Fruit fly (Drosophila melanogaster): ENCODE measurements around the gene klar.
A peak's percentile ranks its signal among the peaks of the same experiment; 100 is the strongest.

Gene klar

DNA sequence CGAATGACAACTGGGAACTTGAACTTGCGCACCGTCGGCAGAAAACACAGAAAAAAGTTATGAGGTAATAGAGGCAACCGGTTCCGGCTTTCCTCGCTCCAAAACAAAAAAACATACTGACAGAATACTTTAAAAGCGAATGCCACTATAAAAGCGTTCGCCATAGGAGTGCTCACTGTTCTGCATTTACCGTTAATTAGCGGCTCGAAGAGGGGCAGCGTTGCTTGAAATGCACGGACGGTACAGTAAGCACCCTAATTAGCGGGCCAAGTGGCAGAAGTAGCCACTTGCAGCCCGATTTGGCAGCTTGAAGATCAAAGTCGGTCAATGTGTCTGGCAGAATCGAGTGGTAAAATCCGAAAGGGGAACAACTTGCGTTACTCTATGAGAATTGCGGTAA is 100.9 kb downstream of the klar start:
- TF ChIP-seq Ets98B (GFP tag; IDR thresholded peaks at IDR 0.05): no peak
- TF ChIP-seq CG34367 (tag; optimal IDR thresholded peaks at IDR 0.05): no peak
- no peak for TF ChIP-seq D1 (tag; optimal IDR thresholded peaks at IDR 0.05)
- TF ChIP-seq Pif1B (GFP tag; optimal IDR thresholded peaks at IDR 0.05): no peak
- no peak for TF ChIP-seq CG9948 (tag; optimal IDR thresholded peaks at IDR 0.05)
- TF ChIP-seq CG17806 (tag; optimal IDR thresholded peaks at IDR 0.05): no peak
- TF ChIP-seq CG8301 (tag; optimal IDR thresholded peaks at IDR 0.05): no peak
- no peak for TF ChIP-seq EcR (GFP tag; optimal IDR thresholded peaks at IDR 0.05)
- TF ChIP-seq fd96Ca (GFP tag; IDR thresholded peaks at IDR 0.05): no peak
- TF ChIP-seq CG12605 (GFP tag; IDR thresholded peaks at IDR 0.05): no peak
- no peak for TF ChIP-seq CG4496 (GFP tag; IDR thresholded peaks at IDR 0.05)
- no peak for TF ChIP-seq CG15710 (tag; optimal IDR thresholded peaks at IDR 0.05)
- TF ChIP-seq CG14655 (GFP tag; optimal IDR thresholded peaks at IDR 0.05): no peak
- no peak for TF ChIP-seq Snoo (tag; optimal IDR thresholded peaks at IDR 0.05)
- no peak for TF ChIP-seq rn (GFP tag; IDR thresholded peaks at IDR 0.05)
- no peak for TF ChIP-seq CG32121 (GFP tag; IDR thresholded peaks at IDR 0.05)
- no peak for TF ChIP-seq Pif1A (GFP tag; optimal IDR thresholded peaks at IDR 0.05)
- no peak for TF ChIP-seq CG10348 (GFP tag; IDR thresholded peaks at IDR 0.05)

- TF ChIP-seq Ets98B (GFP tag; IDR thresholded peaks at IDR 0.05): no peak
- TF ChIP-seq CG34367 (tag; optimal IDR thresholded peaks at IDR 0.05): no peak
- no peak for TF ChIP-seq CG14655 (GFP tag; optimal IDR thresholded peaks at IDR 0.05)
- no peak for TF ChIP-seq CG13204 (GFP tag; optimal IDR thresholded peaks at IDR 0.05)
- TF ChIP-seq CG9948 (tag; optimal IDR thresholded peaks at IDR 0.05): no peak
- TF ChIP-seq CG15710 (tag; optimal IDR thresholded peaks at IDR 0.05): no peak
- TF ChIP-seq CG8159 (tag; optimal IDR thresholded peaks at IDR 0.05): no peak
- TF ChIP-seq CG10348 (GFP tag; IDR thresholded peaks at IDR 0.05): no peak
- no peak for TF ChIP-seq CG32121 (GFP tag; IDR thresholded peaks at IDR 0.05)
- no peak for TF ChIP-seq EcR (GFP tag; optimal IDR thresholded peaks at IDR 0.05)
- no peak for TF ChIP-seq CG8301 (tag; optimal IDR thresholded peaks at IDR 0.05)
Observed at dm6 chr3L:438297-438696, 102.1 kb downstream of the klar start.

DNA sequence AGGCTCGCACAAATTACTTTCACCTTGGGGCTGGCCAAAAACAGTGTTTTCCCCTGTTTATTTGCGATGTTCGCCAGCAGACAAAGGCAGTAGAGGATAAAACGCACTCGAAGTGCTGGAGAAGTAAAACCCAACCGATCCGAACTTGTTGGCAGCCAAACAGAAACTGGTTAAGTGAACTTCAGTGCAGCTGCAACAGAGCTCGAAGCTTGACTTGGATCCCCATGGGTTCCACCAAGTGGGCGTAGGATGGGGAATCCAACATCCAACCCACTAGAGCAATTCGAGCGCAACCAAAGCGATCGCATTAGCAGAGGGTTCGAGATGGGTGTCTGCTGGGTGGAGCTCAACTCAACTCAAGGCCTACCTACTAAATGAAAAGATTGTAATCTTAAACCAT is 102.8 kb downstream of the klar start:
- TF ChIP-seq EcR (GFP tag; optimal IDR thresholded peaks at IDR 0.05): peak; percentile 27
- TF ChIP-seq CG12605 (GFP tag; IDR thresholded peaks at IDR 0.05): no peak

- no peak for TF ChIP-seq CG13204 (GFP tag; optimal IDR thresholded peaks at IDR 0.05)
Observed at dm6 chr3L:433806-434205, 106.6 kb downstream of the klar start, which contains the start of gene CG13891. Gene CG13891 (minus strand): TSS chr3L:433906.

- TF ChIP-seq rn (GFP tag; IDR thresholded peaks at IDR 0.05) (no peak), Ets98B (GFP tag; IDR thresholded peaks at IDR 0.05) (no peak), CG4496 (GFP tag; IDR thresholded peaks at IDR 0.05) (no peak), CG12605 (GFP tag; IDR thresholded peaks at IDR 0.05) (no peak), CG8301 (tag; optimal IDR thresholded peaks at IDR 0.05) (no peak), CG9948 (tag; optimal IDR thresholded peaks at IDR 0.05) (no peak), CG10348 (GFP tag; IDR thresholded peaks at IDR 0.05) (no peak), Pif1B (GFP tag; optimal IDR thresholded peaks at IDR 0.05) (no peak)
Observed at dm6 chr3L:433354-433753, 107.1 kb downstream of the klar start.

- TF ChIP-seq CG15710 (tag; optimal IDR thresholded peaks at IDR 0.05) (no peak), CG10348 (GFP tag; IDR thresholded peaks at IDR 0.05) (no peak), CG34367 (tag; optimal IDR thresholded peaks at IDR 0.05) (no peak), CG14655 (GFP tag; optimal IDR thresholded peaks at IDR 0.05) (no peak), gl (tag; optimal IDR thresholded peaks at IDR 0.05) (no peak), rn (GFP tag; IDR thresholded peaks at IDR 0.05) (no peak)
Observed at dm6 chr3L:432565-432964, 107.8 kb downstream of the klar start.

DNA sequence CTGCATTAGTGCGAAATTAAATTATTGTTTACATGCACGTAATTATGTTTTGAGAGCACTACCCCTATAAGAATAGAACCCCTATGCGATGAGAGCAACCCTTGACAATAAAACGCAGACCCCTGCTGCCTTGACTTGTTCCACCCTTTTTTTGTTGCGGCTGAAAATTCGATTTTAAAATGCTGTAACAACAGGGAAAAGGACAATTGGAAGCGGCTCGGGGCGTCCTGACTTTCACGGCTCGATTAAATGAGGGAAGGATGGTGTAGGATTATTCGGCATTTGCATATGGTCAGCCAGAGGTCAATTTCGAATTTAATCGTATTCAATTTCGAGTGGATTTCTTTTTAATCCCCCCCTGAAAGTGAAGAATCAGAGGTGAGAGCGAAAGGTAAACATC is 115.8 kb downstream of the klar start:
- TF ChIP-seq CG15710 (tag; optimal IDR thresholded peaks at IDR 0.05) (no peak), CG9948 (tag; optimal IDR thresholded peaks at IDR 0.05) (no peak)

DNA sequence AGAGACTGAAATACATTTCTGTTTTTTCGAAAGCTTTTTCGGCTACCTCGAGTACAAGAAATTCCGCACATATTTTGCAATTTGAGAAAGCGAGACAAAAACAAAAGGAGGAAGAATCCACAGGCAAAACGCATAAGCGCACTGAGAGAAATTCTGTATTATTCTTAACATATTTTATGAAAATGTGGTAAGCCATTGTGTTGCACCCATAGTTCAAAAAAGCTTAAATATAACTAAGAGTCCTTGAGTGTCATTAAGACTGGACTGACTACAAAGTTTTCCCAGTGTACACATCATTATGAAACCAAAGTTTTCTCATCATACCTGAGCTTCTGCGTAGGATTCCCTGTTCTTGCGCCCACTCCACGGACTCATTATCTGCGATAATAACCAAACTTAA is 119.8 kb downstream of the klar start:
- TF ChIP-seq CG12605 (GFP tag; IDR thresholded peaks at IDR 0.05): no peak
- no peak for TF ChIP-seq EcR (GFP tag; optimal IDR thresholded peaks at IDR 0.05)
- no peak for TF ChIP-seq fd96Ca (GFP tag; IDR thresholded peaks at IDR 0.05)
- TF ChIP-seq CG9948 (tag; optimal IDR thresholded peaks at IDR 0.05): no peak
- no peak for TF ChIP-seq CG15710 (tag; optimal IDR thresholded peaks at IDR 0.05)
- TF ChIP-seq Pif1B (GFP tag; optimal IDR thresholded peaks at IDR 0.05): no peak
- no peak for TF ChIP-seq CG10348 (GFP tag; IDR thresholded peaks at IDR 0.05)
- no peak for TF ChIP-seq D1 (tag; optimal IDR thresholded peaks at IDR 0.05)
- no peak for TF ChIP-seq CG13204 (GFP tag; optimal IDR thresholded peaks at IDR 0.05)
- no peak for TF ChIP-seq CG17806 (tag; optimal IDR thresholded peaks at IDR 0.05)
- TF ChIP-seq CG8301 (tag; optimal IDR thresholded peaks at IDR 0.05): no peak
- no peak for TF ChIP-seq CG4496 (GFP tag; IDR thresholded peaks at IDR 0.05)

Measured in whole organism, pupa.